Fruit fly (Drosophila melanogaster) whole organism, embryonic: ENCODE data around the gene CG45218.

ENCODE experiments used
- Adf1 ChIP-seq: fragments of 200-800 bp; sonication (Bioruptor generic); IDR thresholded peaks from 2 replicates; pipeline ENCODE4 v1.3.6; 2022; ENCODE audit warnings: missing biosample characterization, missing genetic modification characterization
- CG10209 ChIP-seq: fragments of 200-800 bp; sonication (Bioruptor generic); optimal IDR thresholded peaks from 3 replicates; lab custom pipeline; 2017; ENCODE audit warnings: missing biosample characterization, mild to moderate bottlenecking, missing genetic modification characterization, missing genetic modification reagents
- CG10543 ChIP-seq: fragments of 200-800 bp; sonication (Bioruptor generic); optimal IDR thresholded peaks from 3 replicates; lab custom pipeline; 2017; ENCODE audit warnings: missing biosample characterization, mild to moderate bottlenecking, missing genetic modification characterization, moderate library complexity
- CG11093 ChIP-seq: fragments of 200-800 bp; sonication (Bioruptor generic); IDR thresholded peaks from 3 replicates; pipeline ENCODE4 v1.3.6; 2022; ENCODE audit warnings: missing biosample characterization, missing genetic modification characterization
- CG14965 ChIP-seq: fragments of 200-800 bp; sonication (Bioruptor generic); optimal IDR thresholded peaks from 2 replicates; lab custom pipeline; 2016; ENCODE audit warnings: missing biosample characterization, missing genetic modification characterization, borderline replicate concordance
- CG1529 ChIP-seq: fragments of 200-800 bp; sonication (Bioruptor generic); optimal IDR thresholded peaks from 3 replicates; lab custom pipeline; 2018; ENCODE audit warnings: missing biosample characterization, missing genetic modification characterization
- CG15479 ChIP-seq: fragments of 200-800 bp; sonication (Bioruptor generic); optimal IDR thresholded peaks from 3 replicates; lab custom pipeline; 2019; ENCODE audit warnings: missing biosample characterization, mild to moderate bottlenecking, missing genetic modification characterization, moderate library complexity
- CG17186 ChIP-seq: fragments of 200-800 bp; sonication (Bioruptor generic); optimal IDR thresholded peaks from 3 replicates; lab custom pipeline; 2017; ENCODE audit warnings: missing biosample characterization, missing genetic modification reagents, missing genetic modification characterization
- CG17802 ChIP-seq: fragments of 200-800 bp; sonication (Bioruptor generic); optimal IDR thresholded peaks from 2 replicates; lab custom pipeline; 2018; ENCODE audit warnings: missing biosample characterization, mild to moderate bottlenecking, missing genetic modification characterization, moderate library complexity
- CG17829 ChIP-seq: fragments of 200-800 bp; optimal IDR thresholded peaks from 2 replicates; lab custom pipeline; 2019; ENCODE audit warnings: missing biosample characterization, mild to moderate bottlenecking, missing genetic modification characterization, moderate library complexity
- CG34224 ChIP-seq: fragments of 200-800 bp; sonication (Bioruptor generic); IDR thresholded peaks from 3 replicates; pipeline ENCODE4 v1.3.6; 2022; ENCODE audit warnings: missing biosample characterization, missing genetic modification characterization; ENCODE audit not compliant: partially characterized antibody
- CG34422 ChIP-seq: fragments of 200-800 bp; sonication (Bioruptor generic); IDR thresholded peaks from 3 replicates; pipeline ENCODE4 v1.3.6; 2022; ENCODE audit warnings: missing biosample characterization, missing genetic modification characterization
- CG4404 ChIP-seq: fragments of 200-800 bp; sonication (Bioruptor generic); IDR thresholded peaks from 2 replicates; pipeline ENCODE4 v1.3.6; 2022; ENCODE audit warnings: missing biosample characterization, missing genetic modification characterization
- CG4820 ChIP-seq: fragments of 200-800 bp; sonication (Bioruptor generic); optimal IDR thresholded peaks from 3 replicates; lab custom pipeline; 2016; ENCODE audit warnings: missing biosample characterization, missing genetic modification characterization
- CG6683 ChIP-seq: fragments of 200-800 bp; sonication (Bioruptor generic); optimal IDR thresholded peaks from 2 replicates; lab custom pipeline; 2017; ENCODE audit warnings: missing biosample characterization, mild to moderate bottlenecking, missing genetic modification characterization, missing genetic modification reagents
- CG9437 ChIP-seq: fragments of 200-800 bp; sonication (Bioruptor generic); optimal IDR thresholded peaks from 2 replicates; lab custom pipeline; 2018; ENCODE audit warnings: missing biosample characterization, mild to moderate bottlenecking, missing genetic modification characterization
- CG9727 ChIP-seq: fragments of 200-800 bp; sonication (Bioruptor generic); optimal IDR thresholded peaks from 3 replicates; lab custom pipeline; 2017; ENCODE audit warnings: missing biosample characterization, mild to moderate bottlenecking, missing genetic modification characterization
- CTCF ChIP-seq: fragments of 200-800 bp; sonication (Bioruptor generic); optimal IDR thresholded peaks from 2 replicates; lab custom pipeline; 2017; ENCODE audit warnings: missing biosample characterization, mild to moderate bottlenecking, missing genetic modification characterization, moderate library complexity
- Dfd ChIP-seq, 2 experiments: fragments of >200 bp; optimal IDR thresholded peaks; 2 replicates each; lab custom pipeline; 2017; ENCODE audit warnings: missing biosample characterization in 2 of 2, missing genetic modification characterization in 2 of 2
- Dip2 ChIP-seq: fragments of 200-800 bp; sonication (Bioruptor generic); IDR thresholded peaks from 2 replicates; pipeline ENCODE4 v1.3.6; 2022; ENCODE audit warnings: missing biosample characterization, missing genetic modification characterization
- Dip3 ChIP-seq: fragments of 200-800 bp; sonication (Bioruptor generic); optimal IDR thresholded peaks from 3 replicates; lab custom pipeline; 2016; ENCODE audit warnings: missing biosample characterization, missing genetic modification characterization
- Dp ChIP-seq: fragments of 200-800 bp; sonication (Bioruptor generic); optimal IDR thresholded peaks from 2 replicates; lab custom pipeline; 2018; ENCODE audit warnings: missing biosample characterization, mild to moderate bottlenecking, missing genetic modification characterization, moderate library complexity
- Eip74EF ChIP-seq, 2 experiments: fragments of 200-800 bp in 1 of 2; fragments of >200 bp in 1 of 2; sonication (Bioruptor generic) in 1 of 2; optimal IDR thresholded peaks; 2 replicates each; lab custom pipeline; 2017 to 2019; ENCODE audit warnings: missing biosample characterization in 2 of 2, missing genetic modification characterization in 2 of 2, mild to moderate bottlenecking in 1 of 2, moderate library complexity in 1 of 2
- HmgD ChIP-seq: fragments of 200-800 bp; sonication (Bioruptor generic); optimal IDR thresholded peaks from 3 replicates; lab custom pipeline; 2016; ENCODE audit warnings: missing biosample characterization, missing genetic modification characterization
- NC2α ChIP-seq: fragments of 200-800 bp; sonication (Bioruptor generic); optimal IDR thresholded peaks from 2 replicates; lab custom pipeline; 2016; ENCODE audit warnings: missing biosample characterization, missing genetic modification characterization
- NC2β ChIP-seq: fragments of 200-800 bp; sonication (Bioruptor generic); optimal IDR thresholded peaks from 2 replicates; lab custom pipeline; 2016; ENCODE audit warnings: missing biosample characterization, missing genetic modification characterization
- Nf-YC ChIP-seq: fragments of 200-800 bp; optimal IDR thresholded peaks from 3 replicates; lab custom pipeline; 2019; ENCODE audit warnings: missing biosample characterization, mild to moderate bottlenecking, missing genetic modification characterization, moderate library complexity
- Taf1 ChIP-seq: fragments of 200-800 bp; sonication (Bioruptor generic); IDR thresholded peaks from 2 replicates; pipeline ENCODE4 v1.3.6; 2022; ENCODE audit warnings: missing biosample characterization, missing genetic modification characterization
- ase ChIP-seq: fragments of 200-800 bp; sonication (Bioruptor generic); IDR thresholded peaks from 3 replicates; pipeline ENCODE4 v1.3.6; 2022; ENCODE audit warnings: missing biosample characterization, missing genetic modification characterization
- cas ChIP-seq: fragments of 200-800 bp; sonication (Bioruptor generic); IDR thresholded peaks from 2 replicates; pipeline ENCODE4 v1.3.6; 2022; ENCODE audit warnings: missing biosample characterization, missing genetic modification characterization
- cg ChIP-seq: fragments of 200-800 bp; sonication (Bioruptor generic); optimal IDR thresholded peaks from 3 replicates; lab custom pipeline; 2019; ENCODE audit warnings: missing biosample characterization, mild to moderate bottlenecking, missing genetic modification characterization, moderate library complexity
- ci ChIP-seq: fragments of 200-800 bp; sonication (Bioruptor generic); IDR thresholded peaks from 3 replicates; pipeline ENCODE4 v1.3.6; 2022; ENCODE audit warnings: missing biosample characterization, missing genetic modification characterization
- esg ChIP-seq: fragments of 200-800 bp; sonication (Bioruptor generic); conservative IDR thresholded peaks from 2 replicates; pipeline ENCODE4 v1.3.6; 2022; ENCODE audit warnings: missing biosample characterization, missing genetic modification characterization
- fd64A ChIP-seq: fragments of 200-800 bp; sonication (Bioruptor generic); optimal IDR thresholded peaks from 3 replicates; lab custom pipeline; 2018; ENCODE audit warnings: missing biosample characterization, mild to moderate bottlenecking, missing genetic modification characterization
- gsb ChIP-seq: fragments of 200-800 bp; sonication (Bioruptor generic); IDR thresholded peaks from 2 replicates; pipeline ENCODE4 v1.3.6; 2022; ENCODE audit warnings: missing biosample characterization, missing genetic modification characterization
- gsb-n ChIP-seq: fragments of 200-800 bp; sonication (Bioruptor generic); optimal IDR thresholded peaks from 3 replicates; lab custom pipeline; 2018; ENCODE audit warnings: missing biosample characterization, mild to moderate bottlenecking, missing genetic modification characterization
- h ChIP-seq: fragments of >200 bp; optimal IDR thresholded peaks from 2 replicates; lab custom pipeline; 2017
- ham ChIP-seq: fragments of 200-800 bp; sonication (Bioruptor generic); IDR thresholded peaks from 2 replicates; pipeline ENCODE4 v1.3.6; 2022; ENCODE audit warnings: missing biosample characterization, missing genetic modification characterization
- ken ChIP-seq: fragments of 200-800 bp; sonication (Bioruptor generic); IDR thresholded peaks from 3 replicates; pipeline ENCODE4 v1.3.6; 2022; ENCODE audit warnings: missing biosample characterization, missing genetic modification characterization
- lilli ChIP-seq: fragments of 200-800 bp; sonication (Bioruptor generic); optimal IDR thresholded peaks from 3 replicates; lab custom pipeline; 2016; ENCODE audit warnings: missing biosample characterization, missing genetic modification characterization
- nmo ChIP-seq: fragments of 200-800 bp; sonication (Bioruptor generic); optimal IDR thresholded peaks from 2 replicates; lab custom pipeline; 2018; ENCODE audit warnings: missing biosample characterization, mild to moderate bottlenecking, missing genetic modification characterization, moderate library complexity
- pb ChIP-seq: fragments of 200-800 bp; sonication (Bioruptor generic); optimal IDR thresholded peaks from 3 replicates; lab custom pipeline; 2016; ENCODE audit warnings: missing biosample characterization, missing genetic modification characterization
- pros ChIP-seq: fragments of 200-800 bp; sonication (Bioruptor generic); optimal IDR thresholded peaks from 3 replicates; lab custom pipeline; 2019; ENCODE audit warnings: missing biosample characterization, mild to moderate bottlenecking, missing genetic modification characterization, moderate library complexity
- sens ChIP-seq: fragments of 200-800 bp; sonication (Bioruptor generic); peaks from one replicate; lab custom pipeline; 2016; ENCODE audit warnings: missing biosample characterization, missing genetic modification characterization
- shn ChIP-seq: fragments of 200-800 bp; sonication (Bioruptor generic); optimal IDR thresholded peaks from 3 replicates; lab custom pipeline; 2016; ENCODE audit warnings: missing biosample characterization, missing genetic modification characterization
- sima ChIP-seq: fragments of 200-800 bp; sonication (Bioruptor generic); optimal IDR thresholded peaks from 2 replicates; lab custom pipeline; 2016; ENCODE audit warnings: missing biosample characterization, missing genetic modification characterization
- sisA ChIP-seq: fragments of 200-800 bp; sonication (Bioruptor generic); IDR thresholded peaks from 2 replicates; pipeline ENCODE4 v1.3.6; 2022; ENCODE audit warnings: missing biosample characterization, missing genetic modification characterization
- sob ChIP-seq: fragments of 200-800 bp; sonication (Bioruptor generic); IDR thresholded peaks from 2 replicates; pipeline ENCODE4 v1.3.6; 2022; ENCODE audit warnings: missing biosample characterization, missing genetic modification characterization
- sr ChIP-seq: fragments of 200-800 bp; sonication (Bioruptor generic); IDR thresholded peaks from 3 replicates; pipeline ENCODE4 v1.3.6; 2022; ENCODE audit warnings: missing biosample characterization, missing genetic modification characterization
- tgo ChIP-seq: fragments of 200-800 bp; sonication (Bioruptor generic); IDR thresholded peaks from 3 replicates; pipeline ENCODE4 v1.3.6; 2022; ENCODE audit warnings: missing biosample characterization, missing genetic modification characterization
- tin ChIP-seq: fragments of 200-800 bp; sonication (Bioruptor generic); optimal IDR thresholded peaks from 3 replicates; lab custom pipeline; 2016; ENCODE audit warnings: missing biosample characterization, missing genetic modification characterization
- trh ChIP-seq: fragments of 200-800 bp; sonication (Bioruptor generic); optimal IDR thresholded peaks from 2 replicates; lab custom pipeline; 2016; ENCODE audit warnings: missing biosample characterization, missing genetic modification characterization
- tup ChIP-seq: fragments of 200-800 bp; sonication (Bioruptor generic); optimal IDR thresholded peaks from 2 replicates; lab custom pipeline; 2016; ENCODE audit warnings: missing biosample characterization, mild to moderate bottlenecking, missing genetic modification characterization, moderate library complexity

The CG45218 gene

dm6 chr3R:15332994-15333393 lies 42.4 kb upstream of the CG45218 start, which contains the start of the genes Fkbp39 and Cyfip (continued):
- TF ChIP-seq pb (GFP tag; lab: Kevin White, UChicago) (no peak), tup (GFP tag; lab: Kevin White, UChicago) (no peak), pros (no peak), h (no peak), NC2α (GFP tag; lab: Kevin White, UChicago) (no peak), esg (no peak), HmgD (peak; percentile 87), trh (GFP tag; lab: Kevin White, UChicago) (no peak), gsb (GFP tag; lab: Robert Waterston, UW) (no peak), ken (GFP tag; lab: Robert Waterston, UW) (peak; percentile 66; the same call in 2 of the 3 replicates), sens (GFP tag; lab: Kevin White, UChicago) (peak; percentile 91), Dip2 (no peak), CG6683 (GFP tag; lab: Kevin White, UChicago) (no peak), CG10543 (GFP tag; lab: Kevin White, UChicago) (peak; percentile 44), CG4404 (GFP tag; lab: Robert Waterston, UW) (no peak), Adf1 (GFP tag; lab: Robert Waterston, UW) (peak; percentile 68), ci (GFP tag; lab: Robert Waterston, UW) (peak; percentile 67; the same call in 2 of the 3 replicates), CG14965 (GFP tag; lab: Kevin White, UChicago) (no peak), ham (GFP tag; lab: Robert Waterston, UW) (no peak), CG17802 (no peak), sisA (GFP tag; lab: Robert Waterston, UW) (no peak; the same call in 1 of the 2 replicates), CG10209 (GFP tag; lab: Kevin White, UChicago) (no peak), tgo (no peak), sr (no peak), fd64A (no peak), Dfd (GFP tag; optimal IDR thresholded peaks at IDR 0.05; lab: Kevin White, UChicago) (no peak), tin (GFP tag; lab: Kevin White, UChicago) (peak; percentile 40), CG17186 (GFP tag; lab: Kevin White, UChicago) (peak; percentile 98), CG4820 (GFP tag; lab: Kevin White, UChicago) (no peak), CG9437 (GFP tag; lab: Kevin White, UChicago) (peak; percentile 38), CG34422 (GFP tag; lab: Robert Waterston, UW) (peak; percentile 94), Taf1 (GFP tag; lab: Robert Waterston, UW) (no peak), gsb-n (tag; lab: Kevin White, UChicago) (no peak), cas (GFP tag; lab: Robert Waterston, UW) (no peak; the same call in 1 of the 2 replicates), CG17829 (tag; lab: Kevin White, UChicago) (peak; percentile 77), Eip74EF (GFP tag; optimal IDR thresholded peaks at IDR 0.05; lab: Kevin White, UChicago) (no peak), nmo (GFP tag; lab: Kevin White, UChicago) (peak; percentile 76), sob (peak; percentile 81), Dp (peak; percentile 71), lilli (GFP tag; lab: Kevin White, UChicago) (peak; percentile 74), sima (GFP tag; lab: Kevin White, UChicago) (no peak), cg (GFP tag; lab: Kevin White, UChicago) (peak; percentile 47), Nf-YC (no peak), CG1529 (no peak), CG15479 (GFP tag; lab: Kevin White, UChicago) (no peak), ase (0 out of 3 replicates have a peak, but pooled peaks have one; percentile 27), CG9727 (GFP tag; lab: Kevin White, UChicago) (peak; percentile 2), CG11093 (GFP tag; lab: Robert Waterston, UW) (no peak), CG34224 (GFP tag; lab: Robert Waterston, UW) (peak; percentile 82), NC2β (GFP tag; lab: Kevin White, UChicago) (peak; percentile 80), CTCF (peak; percentile 34), Dip3 (GFP tag; lab: Kevin White, UChicago) (peak; percentile 21), shn (peak; percentile 49)
